Fruit fly (Drosophila melanogaster) whole organism, wandering third instar larva: ENCODE data around the gene kst.

Experiments
- CrebA ChIP-seq: fragments of 200-800 bp; sonication (Bioruptor generic); optimal IDR thresholded peaks from 2 replicates; lab custom pipeline; 2016; ENCODE audit warnings: missing biosample characterization, mild to moderate bottlenecking, missing genetic modification characterization, borderline replicate concordance
- Hnf4 ChIP-seq: fragments of 200-800 bp; sonication (Bioruptor generic); optimal IDR thresholded peaks from 2 replicates; lab custom pipeline; 2016; ENCODE audit warnings: missing biosample characterization, mild to moderate bottlenecking, missing genetic modification characterization
- Hr83 ChIP-seq: fragments of 200-300 bp; sonication (Bioruptor generic); optimal IDR thresholded peaks from 2 replicates; lab custom pipeline; 2016; ENCODE audit warnings: missing biosample characterization, mild to moderate bottlenecking, missing genetic modification characterization, moderate library complexity; ENCODE audit not compliant: poor library complexity, severe bottlenecking
- Myc ChIP-seq: fragments of >200 bp; optimal IDR thresholded peaks from 2 replicates; lab custom pipeline; 2017
- OdsH ChIP-seq: fragments of 200-800 bp; sonication (Bioruptor generic); optimal IDR thresholded peaks from 2 replicates; lab custom pipeline; 2016; ENCODE audit warnings: missing biosample characterization, mild to moderate bottlenecking, missing genetic modification characterization
- Sp1 ChIP-seq: fragments of 200-800 bp; sonication (Bioruptor generic); optimal IDR thresholded peaks from 3 replicates; lab custom pipeline; 2019; ENCODE audit warnings: missing biosample characterization, mild to moderate bottlenecking, missing genetic modification characterization, moderate library complexity
- Vsx2 ChIP-seq: fragments of 200-300, 225-300 bp; sonication (Bioruptor generic); optimal IDR thresholded peaks from 2 replicates; lab custom pipeline; 2018; ENCODE audit warnings: missing biosample characterization, missing genetic modification characterization; ENCODE audit not compliant: partially characterized antibody
- dl ChIP-seq, 2 experiments: fragments of 175-275, 200-275 bp in 1 of 2; fragments of 200-275 bp in 1 of 2; sonication (Bioruptor generic); optimal IDR thresholded peaks; lab custom pipeline; 2018; ENCODE audit warnings: mild to moderate bottlenecking in 2 of 2, missing biosample characterization in 2 of 2, missing genetic modification characterization in 2 of 2, moderate library complexity in 2 of 2; ENCODE audit not compliant: partially characterized antibody in 2 of 2, insufficient read depth in 1 of 2
- dmrt93B ChIP-seq: fragments of 200-800 bp; sonication (Bioruptor generic); optimal IDR thresholded peaks from 2 replicates; lab custom pipeline; 2018; ENCODE audit warnings: missing biosample characterization, mild to moderate bottlenecking, missing genetic modification characterization
- fru ChIP-seq: fragments of 200-800 bp; sonication (Bioruptor generic); optimal IDR thresholded peaks from 3 replicates; lab custom pipeline; 2016; ENCODE audit warnings: missing biosample characterization, mild to moderate bottlenecking, missing genetic modification characterization
- h ChIP-seq: fragments of 200-800 bp; sonication (Bioruptor generic); optimal IDR thresholded peaks from 3 replicates; lab custom pipeline; 2016; ENCODE audit warnings: missing biosample characterization, mild to moderate bottlenecking, missing genetic modification characterization
- jim ChIP-seq: fragments of 175-275, 200-325 bp; sonication (Bioruptor generic); optimal IDR thresholded peaks from 2 replicates; lab custom pipeline; 2016; ENCODE audit warnings: missing biosample characterization, mild to moderate bottlenecking, missing genetic modification characterization
- pan ChIP-seq: fragments of >200 bp; optimal IDR thresholded peaks from 2 replicates; lab custom pipeline; 2017
- usp ChIP-seq: fragments of >200 bp; optimal IDR thresholded peaks from 2 replicates; lab custom pipeline; 2017; ENCODE audit warnings: missing biosample characterization, missing genetic modification characterization

DNA sequence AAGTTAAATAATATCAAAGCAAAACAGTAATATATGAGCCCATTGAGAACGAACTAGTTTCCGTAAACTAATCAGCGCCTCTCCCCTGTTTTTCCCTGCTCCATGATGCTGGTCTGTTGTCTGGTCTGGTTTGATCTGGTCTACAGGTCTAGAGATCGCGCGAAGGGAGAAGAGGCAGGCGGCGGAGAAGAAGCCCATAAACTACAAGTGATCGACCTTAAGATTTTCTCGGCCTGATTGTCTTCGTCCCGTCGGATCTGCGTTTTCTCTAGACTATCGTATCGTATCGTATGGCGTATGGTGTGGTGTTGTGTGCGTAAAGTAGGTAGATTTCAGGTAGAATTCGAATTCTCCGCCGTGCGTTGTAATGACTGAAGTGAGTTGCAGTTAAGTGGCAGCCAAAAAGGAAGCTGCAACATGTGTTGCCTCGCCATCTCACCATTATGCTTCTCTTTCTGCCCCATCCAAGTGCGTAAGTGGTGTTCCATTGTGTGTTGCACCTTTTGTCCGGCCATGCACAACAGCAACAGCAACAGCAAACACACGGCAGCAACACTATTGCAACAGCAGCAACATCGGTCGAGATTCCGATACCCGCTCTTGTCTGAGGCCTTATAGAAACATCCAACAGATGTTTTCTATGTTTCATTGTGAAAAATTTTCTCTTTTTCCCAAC is 73.1 kb downstream of the kst start:
- TF ChIP-seq Hnf4 (GFP tag; lab: Kevin White, UChicago): no peak
- TF ChIP-seq Sp1 (GFP tag; lab: Kevin White, UChicago): no peak
- no peak for TF ChIP-seq pan (lab: Kevin White, UChicago)
- no peak for TF ChIP-seq h
- TF ChIP-seq OdsH: no peak
- no peak for TF ChIP-seq dl (GFP tag; optimal IDR thresholded peaks at IDR 0.05; lab: Kevin White, UChicago; ENCODE audit: insufficient read depth in 1 of 2, partially characterized antibody in 2 of 2)
- TF ChIP-seq usp (GFP tag; lab: Kevin White, UChicago): no peak
- no peak for TF ChIP-seq Hr83
- no peak for TF ChIP-seq fru (GFP tag; lab: Kevin White, UChicago)
- no peak for TF ChIP-seq Vsx2 (GFP tag; lab: Kevin White, UChicago)
- no peak for TF ChIP-seq Myc (lab: Kevin White, UChicago)
- TF ChIP-seq CrebA (GFP tag; lab: Kevin White, UChicago): no peak
- TF ChIP-seq jim: no peak
- no peak for TF ChIP-seq dmrt93B (GFP tag; lab: Kevin White, UChicago)
